Worm (Caenorhabditis elegans) whole organism, L4 larva: ENCODE measurements around the gene F58E2.3.

Experiments
- F10B5.3 ChIP-seq: sonication (generic microtip); optimal IDR thresholded peaks from 2 replicates; lab custom pipeline; 2016; ENCODE audit warnings: mild to moderate bottlenecking, missing genetic modification characterization, missing compliant biosample characterization
- F26F4.8 ChIP-seq: fragments of 200-800 bp; sonication (Bioruptor generic); conservative IDR thresholded peaks from 2 replicates; pipeline ENCODE4 v1.3.6; 2022; ENCODE audit warnings: missing genetic modification characterization, missing compliant biosample characterization
- Y5F2A.4 ChIP-seq: fragments of 200-800 bp; sonication (Bioruptor generic); optimal IDR thresholded peaks from 2 replicates; lab custom pipeline; 2018; ENCODE audit warnings: mild to moderate bottlenecking, missing genetic modification characterization, missing compliant biosample characterization
- aha-1 ChIP-seq: fragments of 150-350 bp; peaks from one replicate; lab custom pipeline; 2014; ENCODE audit warnings: missing biosample characterization, missing genetic modification characterization
- aly-2 ChIP-seq: sonication (generic microtip); optimal IDR thresholded peaks from 2 replicates; lab custom pipeline; 2018; ENCODE audit warnings: missing biosample characterization, missing genetic modification characterization
- arid-1 ChIP-seq: fragments of 200-800 bp; sonication (Bioruptor generic); conservative IDR thresholded peaks from 2 replicates; pipeline ENCODE4 v1.3.6; 2022; ENCODE audit warnings: missing genetic modification reagents, missing genetic modification characterization, missing compliant biosample characterization
- ceh-20 ChIP-seq: fragments of 200-800 bp; sonication (Bioruptor generic); IDR thresholded peaks from 2 replicates; pipeline ENCODE4 v1.3.6; 2022; ENCODE audit warnings: missing genetic modification reagents, missing genetic modification characterization, missing compliant biosample characterization
- ceh-28 ChIP-seq: fragments of 150-350 bp; optimal IDR thresholded peaks from 2 replicates; lab custom pipeline; 2014; ENCODE audit warnings: missing biosample characterization, missing genetic modification reagents, missing genetic modification characterization
- ceh-32 ChIP-seq: sonication (generic microtip); optimal IDR thresholded peaks from 2 replicates; lab custom pipeline; 2016; ENCODE audit warnings: mild to moderate bottlenecking, missing genetic modification characterization, missing compliant biosample characterization; ENCODE audit not compliant: poor library complexity
- ceh-44 ChIP-seq: fragments of 200-800 bp; sonication (Bioruptor generic); IDR thresholded peaks from 2 replicates; pipeline ENCODE4 v1.3.6; 2022; ENCODE audit warnings: missing genetic modification reagents, missing genetic modification characterization, missing compliant biosample characterization
- dmd-6 ChIP-seq: fragments of 200-800 bp; sonication (Bioruptor generic); IDR thresholded peaks from 2 replicates; pipeline ENCODE4 v1.3.6; 2022; ENCODE audit warnings: missing genetic modification reagents, missing genetic modification characterization, missing compliant biosample characterization
- dmd-9 ChIP-seq: fragments of 200-800 bp; sonication (Bioruptor generic); IDR thresholded peaks from 2 replicates; pipeline ENCODE4 v1.3.6; 2022; ENCODE audit warnings: missing genetic modification reagents, missing genetic modification characterization, missing compliant biosample characterization
- gei-8 ChIP-seq: fragments of 200-800 bp; sonication (Bioruptor generic); optimal IDR thresholded peaks from 2 replicates; lab custom pipeline; 2018; ENCODE audit warnings: mild to moderate bottlenecking, missing genetic modification characterization, missing compliant biosample characterization
- hlh-11 ChIP-seq: fragments of 200-800 bp; sonication (Bioruptor generic); optimal IDR thresholded peaks from 2 replicates; lab custom pipeline; 2018; ENCODE audit warnings: mild to moderate bottlenecking, missing genetic modification characterization, missing compliant biosample characterization
- lim-7 ChIP-seq: fragments of 200-800 bp; sonication (Bioruptor generic); IDR thresholded peaks from 2 replicates; pipeline ENCODE4 v1.3.6; 2022; ENCODE audit warnings: missing genetic modification characterization, missing compliant biosample characterization
- lin-13 ChIP-seq: fragments of 150-350 bp; optimal IDR thresholded peaks from 2 replicates; lab custom pipeline; 2014; ENCODE audit warnings: missing biosample characterization, missing genetic modification reagents, missing genetic modification characterization
- lin-15B ChIP-seq: fragments of 150-350 bp; sonication (generic microtip); optimal IDR thresholded peaks from 3 replicates; lab custom pipeline; 2014; ENCODE audit warnings: missing biosample characterization, missing genetic modification characterization
- lsy-2 ChIP-seq, 2 experiments: fragments of 150-350 bp in 1 of 2; sonication (generic microtip) in 1 of 2; optimal IDR thresholded peaks; 2 replicates each; lab custom pipeline; 2014 to 2017; ENCODE audit warnings: missing biosample characterization in 2 of 2, missing genetic modification characterization in 2 of 2
- madf-5 ChIP-seq, 2 experiments: fragments of 200-800 bp; sonication (Bioruptor generic); IDR thresholded peaks; 2 replicates each; pipeline ENCODE4 v1.3.6; 2022; ENCODE audit warnings: missing compliant biosample characterization in 2 of 2, missing genetic modification characterization in 2 of 2
- madf-9 ChIP-seq: fragments of 200-800 bp; sonication (Bioruptor generic); conservative IDR thresholded peaks from 2 replicates; pipeline ENCODE4 v1.3.6; 2022; ENCODE audit warnings: missing genetic modification reagents, missing genetic modification characterization, missing compliant biosample characterization
- mdt-29 ChIP-seq: fragments of 200-800 bp; sonication (Bioruptor generic); IDR thresholded peaks from 2 replicates; pipeline ENCODE4 v1.3.6; 2022; ENCODE audit warnings: missing genetic modification reagents, missing genetic modification characterization, missing compliant biosample characterization
- mep-1 ChIP-seq: fragments of 150-350 bp; sonication (generic microtip); optimal IDR thresholded peaks from 3 replicates; lab custom pipeline; 2014; ENCODE audit warnings: missing biosample characterization, missing genetic modification characterization
- mes-2 ChIP-seq: sonication (generic microtip); optimal IDR thresholded peaks from 2 replicates; lab custom pipeline; 2016; ENCODE audit warnings: missing genotype, mild to moderate bottlenecking, missing genetic modification characterization, missing compliant biosample characterization; ENCODE audit not compliant: poor library complexity, severe bottlenecking
- nhr-102 ChIP-seq: sonication (generic microtip); optimal IDR thresholded peaks from 2 replicates; lab custom pipeline; 2016; ENCODE audit warnings: mild to moderate bottlenecking, missing genetic modification characterization, moderate library complexity, missing compliant biosample characterization
- nhr-11 ChIP-seq: fragments of 150-350 bp; optimal IDR thresholded peaks from 2 replicates; lab custom pipeline; 2014; ENCODE audit warnings: missing biosample characterization, missing genetic modification characterization
- nhr-111 ChIP-seq: fragments of 200-800 bp; sonication (Bioruptor generic); optimal IDR thresholded peaks from 2 replicates; lab custom pipeline; 2018; ENCODE audit warnings: mild to moderate bottlenecking, missing genetic modification characterization, missing compliant biosample characterization
- nhr-28 ChIP-seq: fragments of 150-350 bp; optimal IDR thresholded peaks from 2 replicates; lab custom pipeline; 2014; ENCODE audit warnings: missing biosample characterization, missing genetic modification characterization
- nhr-41 ChIP-seq: fragments of 200-800 bp; sonication (Bioruptor generic); IDR thresholded peaks from 2 replicates; pipeline ENCODE4 v1.3.6; 2022; ENCODE audit warnings: missing genetic modification reagents, missing genetic modification characterization, missing compliant biosample characterization
- nhr-77 ChIP-seq: fragments of 150-350 bp; optimal IDR thresholded peaks from 2 replicates; lab custom pipeline; 2014; ENCODE audit warnings: missing biosample characterization, missing genetic modification characterization
- pha-4 ChIP-seq, 2 experiments: fragments of 150-350 bp in 1 of 2; fragments of 200-800 bp in 1 of 2; sonication (Bioruptor generic) in 1 of 2; IDR thresholded peaks in 1 of 2; optimal IDR thresholded peaks in 1 of 2; 2 replicates each; pipeline versions ENCODE4 v1.3.6 to Lab custom; 2014 to 2022; ENCODE audit warnings: missing genetic modification characterization in 2 of 2, missing genetic modification reagents in 2 of 2, missing biosample characterization in 1 of 2, missing compliant biosample characterization in 1 of 2
- pqm-1 ChIP-seq: sonication (generic microtip); optimal IDR thresholded peaks from 2 replicates; lab custom pipeline; 2017; ENCODE audit warnings: missing biosample characterization, missing genetic modification characterization
- sdz-12 ChIP-seq: fragments of 200-800 bp; sonication (Bioruptor generic); optimal IDR thresholded peaks from 2 replicates; lab custom pipeline; 2018; ENCODE audit warnings: mild to moderate bottlenecking, missing genetic modification characterization, missing compliant biosample characterization
- set-16 ChIP-seq: fragments of 200-800 bp; sonication (Bioruptor generic); IDR thresholded peaks from 2 replicates; pipeline ENCODE4 v1.3.6; 2022; ENCODE audit warnings: missing genetic modification reagents, missing genetic modification characterization, missing compliant biosample characterization
- snpc-4 ChIP-seq: fragments of 150-350 bp; optimal IDR thresholded peaks from 2 replicates; lab custom pipeline; 2014; ENCODE audit warnings: missing biosample characterization, missing genetic modification characterization
- tag-97 ChIP-seq: fragments of 200-800 bp; sonication (Bioruptor generic); IDR thresholded peaks from 2 replicates; pipeline ENCODE4 v1.3.6; 2022; ENCODE audit warnings: missing genetic modification characterization, missing compliant biosample characterization
- unc-130 ChIP-seq: sonication (generic microtip); optimal IDR thresholded peaks from 2 replicates; lab custom pipeline; 2016; ENCODE audit warnings: missing genetic modification reagents, missing genetic modification characterization, missing compliant biosample characterization
- unc-39 ChIP-seq: sonication (generic microtip); optimal IDR thresholded peaks from 2 replicates; lab custom pipeline; 2017; ENCODE audit warnings: missing biosample characterization, missing genetic modification characterization
- unc-62 ChIP-seq, 3 experiments: fragments of 150-350 bp in 1 of 3; sonication (generic microtip); optimal IDR thresholded peaks in 2 of 3; peaks in 1 of 3; 1 replicate in 1 of 3; 2 replicates in 2 of 3; lab custom pipeline; 2014 to 2017; ENCODE audit warnings: missing biosample characterization in 3 of 3, missing genetic modification characterization in 3 of 3, missing genetic modification reagents in 3 of 3, missing genotype in 1 of 3
- vab-7 ChIP-seq: fragments of 200-800 bp; sonication (Bioruptor generic); IDR thresholded peaks from 2 replicates; pipeline ENCODE4 v1.3.6; 2022; ENCODE audit warnings: missing genetic modification reagents, missing genetic modification characterization, missing compliant biosample characterization
- zag-1 ChIP-seq: fragments of 150-350 bp; optimal IDR thresholded peaks from 2 replicates; lab custom pipeline; 2014; ENCODE audit warnings: missing biosample characterization, missing genetic modification characterization
- zfp-2 ChIP-seq: sonication (generic microtip); optimal IDR thresholded peaks from 2 replicates; lab custom pipeline; 2016; ENCODE audit warnings: mild to moderate bottlenecking, missing genetic modification characterization, missing compliant biosample characterization
- zfp-3 ChIP-seq: fragments of 200-800 bp; sonication (Bioruptor generic); conservative IDR thresholded peaks from 2 replicates; pipeline ENCODE4 v1.3.6; 2022; ENCODE audit warnings: missing genetic modification reagents, missing genetic modification characterization, missing compliant biosample characterization
- zip-2 ChIP-seq: fragments of 150-350 bp; optimal IDR thresholded peaks from 2 replicates; lab custom pipeline; 2014; ENCODE audit warnings: missing biosample characterization, missing genetic modification characterization
- ztf-7 ChIP-seq: fragments of 150-350 bp; optimal IDR thresholded peaks from 2 replicates; lab custom pipeline; 2014; ENCODE audit warnings: missing biosample characterization, missing genetic modification characterization

Gene F58E2.3

ce11 chrIV:3438022-3438421 is 29.2 kb upstream of the F58E2.3 start, which contains the start of gene grd-13:
Gene grd-13 (plus strand): TSS chrIV:3438312.
- peak in 1 of 2 experiments; percentile 32 for TF ChIP-seq unc-62 (GFP tag; optimal IDR thresholded peaks at IDR 0.05 in 1 of 2; lab: Kevin White, UChicago)
- no peak for TF ChIP-seq unc-62 (tag; optimal IDR thresholded peaks at IDR 0.05; lab: Kevin White, UChicago)
- TF ChIP-seq madf-5 (GFP tag; IDR thresholded peaks at IDR 0.05; lab: Robert Waterston, UW) = no peak

DNA sequence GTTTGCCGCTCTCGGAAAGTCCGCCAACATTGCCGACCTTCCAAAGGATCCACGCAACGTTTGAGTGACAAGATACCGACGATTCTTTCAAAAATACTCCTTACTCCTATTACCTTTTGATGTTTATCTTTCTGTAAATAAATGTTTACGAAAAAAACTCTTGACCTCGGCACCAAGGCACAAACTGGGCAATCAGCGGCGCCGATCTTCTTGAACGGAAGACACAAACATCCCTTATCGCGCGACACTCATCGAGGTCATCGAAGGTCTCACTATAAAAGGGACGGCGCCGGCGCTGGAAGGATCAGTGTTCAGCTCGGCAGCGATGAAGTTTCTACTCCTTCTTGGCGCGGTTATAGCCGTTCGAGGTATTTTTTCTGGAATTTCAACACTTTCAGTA is 27.9 kb upstream of the F58E2.3 start, which contains the start of gene grd-3:
Gene grd-3, plus strand, starts transcription at position 302 of the 400 bp plus-strand sequence.
- TF ChIP-seq zfp-2 (tag; lab: Kevin White, UChicago) (no peak), tag-97 (GFP tag; lab: Robert Waterston, UW) (no peak), mdt-29 (no peak)

- TF ChIP-seq ceh-20 (GFP tag; lab: Robert Waterston, UW) (no peak), lin-13 (GFP tag; lab: Kevin White, UChicago) (no peak), madf-5 (GFP tag; IDR thresholded peaks at IDR 0.05; lab: Robert Waterston, UW) (no peak), vab-7 (GFP tag; lab: Robert Waterston, UW) (no peak), nhr-77 (no peak), sdz-12 (GFP tag; lab: Kevin White, UChicago) (no peak), ztf-7 (tag; lab: Kevin White, UChicago) (no peak), gei-8 (GFP tag; lab: Kevin White, UChicago) (no peak), unc-39 (tag; lab: Kevin White, UChicago) (no peak), snpc-4 (no peak), dmd-9 (GFP tag; lab: Robert Waterston, UW) (no peak), Y5F2A.4 (GFP tag; lab: Kevin White, UChicago) (no peak), zag-1 (no peak), nhr-102 (tag; lab: Kevin White, UChicago) (no peak), ceh-28 (tag; lab: Kevin White, UChicago) (no peak), ceh-32 (tag; lab: Kevin White, UChicago) (no peak), dmd-6 (GFP tag; lab: Robert Waterston, UW) (no peak), hlh-11 (tag; lab: Kevin White, UChicago) (no peak)
Observed at ce11 chrIV:3440848-3441247, 26.4 kb upstream of the F58E2.3 start, which contains the start of gene grd-10. Gene grd-10 (plus strand): TSS chrIV:3441055.

DNA sequence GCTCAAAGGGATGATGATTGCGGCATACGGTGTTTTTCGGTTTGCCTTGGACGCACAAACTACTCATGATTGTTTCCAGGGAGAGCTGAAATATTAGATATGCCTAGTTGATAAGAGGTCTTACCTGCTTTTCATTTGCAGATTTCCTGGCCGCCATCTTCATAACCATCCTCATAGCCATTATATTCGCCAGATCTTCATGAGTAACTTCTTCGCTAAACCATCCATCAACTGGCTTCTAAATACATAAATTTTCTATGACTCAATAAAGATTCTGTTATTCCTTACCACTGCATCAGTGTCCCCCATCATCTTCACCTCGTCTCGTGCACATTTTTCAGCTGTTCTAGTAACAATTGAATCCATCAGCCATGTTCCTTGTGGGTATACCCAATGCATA is 24.7 kb upstream of the F58E2.3 start:
- TF ChIP-seq snpc-4 (no peak), nhr-28 (tag; lab: Kevin White, UChicago) (no peak), zip-2 (tag; lab: Kevin White, UChicago) (no peak), arid-1 (no peak), aha-1 (peak; percentile 95), zfp-3 (GFP tag; lab: Robert Waterston, UW) (no peak), lin-15B (tag; lab: Kevin White, UChicago) (no peak), ceh-44 (no peak), mep-1 (tag; lab: Kevin White, UChicago) (no peak)

DNA sequence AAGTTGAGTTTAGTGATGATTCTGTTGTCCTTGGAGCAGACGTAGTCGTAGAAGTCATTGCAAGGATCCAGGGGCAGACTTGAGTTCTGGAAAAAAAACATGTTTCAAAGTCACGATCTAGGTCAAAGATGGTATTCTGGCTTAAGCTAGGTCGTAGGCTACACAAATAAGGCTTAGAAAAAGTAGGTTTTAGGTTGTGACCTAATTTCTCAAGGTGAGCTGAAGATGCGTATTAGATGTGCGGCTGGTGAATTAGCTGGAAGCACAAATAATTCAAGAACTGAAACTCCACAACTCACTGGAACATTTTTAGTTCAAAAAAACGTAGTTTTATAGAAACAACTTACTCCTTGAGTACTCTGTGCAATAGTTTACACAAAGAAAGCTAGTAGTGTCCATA is 23.1 kb upstream of the F58E2.3 start, which contains the start of gene F09D12.2:
Gene F09D12.2, minus strand, starts transcription at position 101 of the 400 bp plus-strand sequence.
- TF ChIP-seq F26F4.8 (GFP tag; lab: Robert Waterston, UW) (no peak), nhr-11 (tag; lab: Kevin White, UChicago) (no peak), unc-62 (GFP tag; optimal IDR thresholded peaks at IDR 0.05 in 1 of 2; lab: Kevin White, UChicago) (no peak), unc-62 (tag; optimal IDR thresholded peaks at IDR 0.05; lab: Kevin White, UChicago) (no peak), unc-130 (GFP tag; lab: Kevin White, UChicago) (no peak), nhr-111 (GFP tag; lab: Kevin White, UChicago) (no peak), lsy-2 (tag; optimal IDR thresholded peaks at IDR 0.05; lab: Kevin White, UChicago) (no peak), mes-2 (tag; lab: Kevin White, UChicago) (no peak), aly-2 (tag; lab: Kevin White, UChicago) (no peak), madf-9 (GFP tag; lab: Robert Waterston, UW) (no peak), pha-4 (GFP tag; IDR thresholded peaks at IDR 0.05; lab: Robert Waterston, UW) (no peak), pha-4 (tag; optimal IDR thresholded peaks at IDR 0.05; lab: Kevin White, UChicago) (no peak), Y5F2A.4 (GFP tag; lab: Kevin White, UChicago) (no peak), lim-7 (no peak), nhr-41 (no peak), zag-1 (no peak), F10B5.3 (no peak), pqm-1 (tag; lab: Kevin White, UChicago) (no peak), ceh-20 (GFP tag; lab: Robert Waterston, UW) (no peak), set-16 (GFP tag; lab: Robert Waterston, UW) (no peak)
